Fruit fly (Drosophila melanogaster): ENCODE data around the gene salr.

The salr gene

DNA sequence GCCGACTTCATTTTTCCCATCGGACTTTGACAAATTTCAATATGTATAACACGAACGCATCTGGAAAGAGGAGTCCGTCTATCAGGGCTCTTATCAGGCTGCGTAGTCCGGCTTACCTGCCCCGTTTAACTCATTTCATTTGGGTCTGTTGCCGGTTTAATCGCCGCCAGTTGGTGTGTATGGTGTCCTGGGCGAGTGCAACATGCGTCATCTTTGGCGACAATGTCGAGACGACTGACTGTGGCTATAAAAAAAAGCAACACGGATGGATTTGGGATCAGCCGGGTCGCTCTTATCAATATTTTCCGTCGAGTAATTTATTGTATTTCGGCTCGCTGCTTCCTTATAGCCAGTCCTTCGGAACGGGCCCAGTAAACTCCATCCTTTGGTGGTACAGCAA lies 60.0 kb downstream of the salr start:
- TF ChIP-seq CG17801 (GFP tag; optimal IDR thresholded peaks at IDR 0.05; ENCODE audit: partially characterized antibody): no peak

All from ovary, adult (tissue).